Worm (Caenorhabditis elegans) whole organism, L4/young adult: ENCODE data around the gene pafo-1.

Source experiments
- dao-5 ChIP-seq: sonication (generic microtip); optimal IDR thresholded peaks from 2 replicates; lab custom pipeline; 2016; ENCODE audit warnings: missing genotype, missing genetic modification characterization, moderate library complexity, missing compliant biosample characterization
- him-1 ChIP-seq: sonication (generic microtip); optimal IDR thresholded peaks from 2 replicates; lab custom pipeline; 2016; ENCODE audit warnings: missing genotype, missing genetic modification reagents, missing genetic modification characterization, missing compliant biosample characterization

ce11 chrV:11527531-11527930, 6.0 kb downstream of the pafo-1 start, which contains the start of gene ccch-1:
- TF ChIP-seq him-1: no peak
- no peak for TF ChIP-seq dao-5 (tag; lab: Kevin White, UChicago)
